Fruit fly (Drosophila melanogaster): ENCODE results near the gene tzn.
A peak's percentile ranks its signal among the peaks of the same experiment; 100 is the strongest.

The tzn gene

DNA sequence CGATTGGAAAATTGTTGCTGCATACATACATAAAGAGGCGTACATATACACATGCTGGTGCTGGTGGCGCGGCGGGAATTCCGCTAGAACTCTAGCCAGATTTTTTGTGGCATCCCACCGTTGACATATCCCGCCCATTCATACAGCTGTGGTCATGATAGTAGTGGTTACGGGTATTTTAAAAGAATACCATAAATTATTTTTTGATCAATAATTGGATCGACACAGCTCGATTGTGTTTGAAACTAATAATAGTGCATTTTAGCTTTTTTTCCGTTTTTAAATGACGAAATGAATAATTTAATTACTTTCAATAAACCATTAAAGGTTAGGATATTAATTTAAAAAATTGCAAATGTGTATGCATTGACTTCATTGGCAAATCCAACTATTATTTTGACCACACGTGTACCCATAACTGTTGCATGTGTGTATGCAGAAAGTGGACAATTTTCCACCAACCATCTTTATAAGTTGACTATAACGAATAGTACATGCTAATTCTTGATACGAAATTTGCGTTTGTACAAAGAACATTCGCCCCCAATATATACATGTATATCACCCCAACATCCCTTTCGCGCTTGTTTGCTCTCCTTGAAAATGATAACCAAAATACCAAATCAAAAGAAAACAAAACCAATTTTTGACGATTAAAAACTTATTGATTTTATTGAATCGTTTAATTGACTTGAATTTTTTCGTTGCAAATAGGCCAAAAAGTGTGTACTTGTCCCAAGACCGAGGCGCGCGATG, 26.4 kb upstream of the tzn start (continued):
- TF ChIP-seq lov (optimal IDR thresholded peaks at IDR 0.05) (no peak), lov (GFP tag; IDR thresholded peaks at IDR 0.05) (peak; percentile 78; the same call in 2 of the 3 replicates), CG8388 (GFP tag; optimal IDR thresholded peaks at IDR 0.05) (peak; percentile 81), CG2120 (GFP tag; optimal IDR thresholded peaks at IDR 0.05) (peak; percentile 83), gce (GFP tag; IDR thresholded peaks at IDR 0.05) (peak; percentile 77), CG7357 (GFP tag; IDR thresholded peaks at IDR 0.05) (peak; percentile 54; the same call in 2 of the 3 replicates), CG1603 (tag; optimal IDR thresholded peaks at IDR 0.05) (peak; percentile 86), CG7786 (GFP tag; optimal IDR thresholded peaks at IDR 0.05) (peak; percentile 75), CG18599 (GFP tag; optimal IDR thresholded peaks at IDR 0.05) (peak; percentile 81), tgo (GFP tag; IDR thresholded peaks at IDR 0.05) (peak; percentile 76), mam (GFP tag; optimal IDR thresholded peaks at IDR 0.05) (peak; percentile 64), CG4404 (GFP tag; IDR thresholded peaks at IDR 0.05) (no peak), ap (GFP tag; IDR thresholded peaks at IDR 0.05) (peak; percentile 75), hkb (optimal IDR thresholded peaks at IDR 0.05) (no peak), hkb (GFP tag; IDR thresholded peaks at IDR 0.05) (peak; percentile 94), Taf1 (GFP tag; IDR thresholded peaks at IDR 0.05) (0 out of 2 replicates have a peak, but pooled peaks have one; percentile 13), CG8944 (GFP tag; optimal IDR thresholded peaks at IDR 0.05) (peak; percentile 59), CG8924 (tag; optimal IDR thresholded peaks at IDR 0.05) (peak; percentile 74), CG13123 (GFP tag; optimal IDR thresholded peaks at IDR 0.05) (peak; percentile 64), CG11456 (GFP tag; IDR thresholded peaks at IDR 0.05) (peak; percentile 83), schlank (tag; optimal IDR thresholded peaks at IDR 0.05) (peak; percentile 50), CG5953 (GFP tag; IDR thresholded peaks at IDR 0.05) (peak; percentile 83), Dad (GFP tag; optimal IDR thresholded peaks at IDR 0.05) (peak; percentile 69), caup (GFP tag; optimal IDR thresholded peaks at IDR 0.05; ENCODE audit: severe bottlenecking) (peak; percentile 84), CG10979 (tag; optimal IDR thresholded peaks at IDR 0.05) (peak; percentile 82), Opbp (GFP tag; IDR thresholded peaks at IDR 0.05; ENCODE audit: partially characterized antibody) (0 out of 3 replicates have a peak, but pooled peaks have one; percentile 22), CG3065 (GFP tag; optimal IDR thresholded peaks at IDR 0.05) (peak; percentile 82), CoRest (tag; optimal IDR thresholded peaks at IDR 0.05) (peak; percentile 55), lilli (GFP tag; optimal IDR thresholded peaks at IDR 0.05) (peak; percentile 84), Myb (GFP tag; optimal IDR thresholded peaks at IDR 0.05) (peak; percentile 24), chn (GFP tag; optimal IDR thresholded peaks at IDR 0.05) (peak; percentile 75), TFAM (GFP tag; optimal IDR thresholded peaks at IDR 0.05) (no peak), Chrac-16 (GFP tag; optimal IDR thresholded peaks at IDR 0.05) (peak; percentile 73), CG9876 (GFP tag; optimal IDR thresholded peaks at IDR 0.05) (peak; percentile 8), CG30020 (tag; optimal IDR thresholded peaks at IDR 0.05) (no peak), Mad (GFP tag; optimal IDR thresholded peaks at IDR 0.05) (peak; percentile 55), bsh (GFP tag; optimal IDR thresholded peaks at IDR 0.05) (peak; percentile 2 to 82), CG8478 (optimal IDR thresholded peaks at IDR 0.05) (no peak), CG4617 (GFP tag; optimal IDR thresholded peaks at IDR 0.05; ENCODE audit: borderline replicate concordance) (peak; percentile 52), CG15696 (tag; optimal IDR thresholded peaks at IDR 0.05) (peak; percentile 12), MTF-1 (GFP tag; optimal IDR thresholded peaks at IDR 0.05; ENCODE audit: borderline replicate concordance) (peak; percentile 57), CG8359 (GFP tag; optimal IDR thresholded peaks at IDR 0.05; ENCODE audit: borderline replicate concordance) (peak; percentile 30), sc (optimal IDR thresholded peaks at IDR 0.05) (no peak), sc (GFP tag; optimal IDR thresholded peaks at IDR 0.05) (peak; percentile 70), tx (GFP tag; optimal IDR thresholded peaks at IDR 0.05) (peak; percentile 63)
